Fruit fly (Drosophila melanogaster) whole organism, embryonic: ENCODE data around the gene CG43062.

Experiments
- Adf1 ChIP-seq: fragments of 200-800 bp; sonication (Bioruptor generic); IDR thresholded peaks from 2 replicates; pipeline ENCODE4 v1.3.6; 2022; ENCODE audit warnings: missing biosample characterization, missing genetic modification characterization
- Bgb ChIP-seq: fragments of 200-800 bp; sonication (Bioruptor generic); IDR thresholded peaks from 2 replicates; pipeline ENCODE4 v1.3.6; 2022; ENCODE audit warnings: missing biosample characterization, missing genetic modification characterization; ENCODE audit not compliant: partially characterized antibody
- C15 ChIP-seq: fragments of 200-800 bp; sonication (Bioruptor generic); IDR thresholded peaks from 3 replicates; pipeline ENCODE4 v1.3.6; 2022; ENCODE audit warnings: missing biosample characterization, missing genetic modification characterization
- CG10209 ChIP-seq: fragments of 200-800 bp; sonication (Bioruptor generic); optimal IDR thresholded peaks from 3 replicates; lab custom pipeline; 2017; ENCODE audit warnings: missing biosample characterization, mild to moderate bottlenecking, missing genetic modification characterization, missing genetic modification reagents
- CG10267 ChIP-seq: fragments of 200-800 bp; sonication (Bioruptor generic); optimal IDR thresholded peaks from 2 replicates; lab custom pipeline; 2018; ENCODE audit warnings: missing biosample characterization, mild to moderate bottlenecking, missing genetic modification characterization, moderate library complexity
- CG1233 ChIP-seq: fragments of 200-800 bp; sonication (Bioruptor generic); optimal IDR thresholded peaks from 4 replicates; lab custom pipeline; 2018; ENCODE audit warnings: missing biosample characterization, mild to moderate bottlenecking, missing genetic modification characterization
- CG13123 ChIP-seq: fragments of 200-800 bp; sonication (Bioruptor generic); optimal IDR thresholded peaks from 2 replicates; lab custom pipeline; 2016; ENCODE audit warnings: missing biosample characterization, missing genetic modification characterization
- CG13287 ChIP-seq: fragments of 200-800 bp; sonication (Bioruptor generic); IDR thresholded peaks from 2 replicates; pipeline ENCODE4 v1.3.6; 2022; ENCODE audit warnings: missing biosample characterization, missing genetic modification characterization; ENCODE audit not compliant: partially characterized antibody
- CG17612 ChIP-seq: fragments of 200-800 bp; sonication (Bioruptor generic); IDR thresholded peaks from 2 replicates; pipeline ENCODE4 v1.3.6; 2022; ENCODE audit warnings: missing biosample characterization, missing genetic modification characterization
- CG2116 ChIP-seq: fragments of 200-800 bp; sonication (Bioruptor generic); optimal IDR thresholded peaks from 3 replicates; lab custom pipeline; 2018; ENCODE audit warnings: missing biosample characterization, mild to moderate bottlenecking, missing genetic modification characterization
- CG2199 ChIP-seq: fragments of 200-800 bp; sonication (Bioruptor generic); IDR thresholded peaks from 3 replicates; pipeline ENCODE4 v1.3.6; 2022; ENCODE audit warnings: missing biosample characterization, missing genetic modification characterization
- CG30403 ChIP-seq: fragments of 200-800 bp; sonication (Bioruptor generic); optimal IDR thresholded peaks from 3 replicates; lab custom pipeline; 2016; ENCODE audit warnings: missing biosample characterization, missing genetic modification characterization
- CG31441 ChIP-seq: fragments of 200-800 bp; sonication (Bioruptor generic); IDR thresholded peaks from 2 replicates; pipeline ENCODE4 v1.3.6; 2022; ENCODE audit warnings: missing biosample characterization, missing genetic modification characterization
- CG33213 ChIP-seq: fragments of 200-800 bp; sonication (Bioruptor generic); optimal IDR thresholded peaks from 3 replicates; lab custom pipeline; 2016; ENCODE audit warnings: missing biosample characterization, missing genetic modification characterization
- CG4424 ChIP-seq: fragments of 200-800 bp; sonication (Bioruptor generic); optimal IDR thresholded peaks from 3 replicates; lab custom pipeline; 2016; ENCODE audit warnings: missing biosample characterization, missing genetic modification characterization
- CG6683 ChIP-seq: fragments of 200-800 bp; sonication (Bioruptor generic); optimal IDR thresholded peaks from 2 replicates; lab custom pipeline; 2017; ENCODE audit warnings: missing biosample characterization, mild to moderate bottlenecking, missing genetic modification characterization, missing genetic modification reagents
- CG6854 ChIP-seq: fragments of 200-800 bp; sonication (Bioruptor generic); optimal IDR thresholded peaks from 3 replicates; lab custom pipeline; 2017; ENCODE audit warnings: missing biosample characterization, mild to moderate bottlenecking, missing genetic modification characterization
- CG7987 ChIP-seq: fragments of 200-800 bp; sonication (Bioruptor generic); optimal IDR thresholded peaks from 2 replicates; lab custom pipeline; 2018; ENCODE audit warnings: missing biosample characterization, mild to moderate bottlenecking, missing genetic modification characterization, moderate library complexity
- CG8359 ChIP-seq: fragments of 200-800 bp; sonication (Bioruptor generic); optimal IDR thresholded peaks from 2 replicates; lab custom pipeline; 2017; ENCODE audit warnings: missing biosample characterization, mild to moderate bottlenecking, missing genetic modification characterization, borderline replicate concordance
- CG9215 ChIP-seq: fragments of 200-800 bp; sonication (Bioruptor generic); IDR thresholded peaks from 2 replicates; pipeline ENCODE4 v1.3.6; 2022; ENCODE audit warnings: missing biosample characterization, missing genetic modification characterization
- CG9932 ChIP-seq: fragments of 200-800 bp; sonication (Bioruptor generic); IDR thresholded peaks from 2 replicates; pipeline ENCODE4 v1.3.6; 2022; ENCODE audit warnings: missing biosample characterization, missing genetic modification characterization
- H15 ChIP-seq: fragments of 200-800 bp; sonication (Bioruptor generic); IDR thresholded peaks from 3 replicates; pipeline ENCODE4 v1.3.6; 2022; ENCODE audit warnings: missing biosample characterization, missing genetic modification characterization
- HLH54F ChIP-seq: fragments of 200-800 bp; sonication (Bioruptor generic); optimal IDR thresholded peaks from 3 replicates; lab custom pipeline; 2016; ENCODE audit warnings: missing biosample characterization, missing genetic modification characterization
- Hey ChIP-seq: fragments of 200-800 bp; sonication (Bioruptor generic); optimal IDR thresholded peaks from 3 replicates; lab custom pipeline; 2018; ENCODE audit warnings: missing biosample characterization, mild to moderate bottlenecking, missing genetic modification characterization
- HmgZ ChIP-seq: fragments of 200-800 bp; sonication (Bioruptor generic); optimal IDR thresholded peaks from 2 replicates; lab custom pipeline; 2018; ENCODE audit warnings: missing biosample characterization, mild to moderate bottlenecking, missing genetic modification characterization
- Hr39 ChIP-seq: fragments of >200 bp; optimal IDR thresholded peaks from 2 replicates; lab custom pipeline; 2017
- NK7.1 ChIP-seq: fragments of 200-800 bp; sonication (Bioruptor generic); optimal IDR thresholded peaks from 3 replicates; lab custom pipeline; 2016; ENCODE audit warnings: missing biosample characterization, missing genetic modification characterization
- Nf-YB ChIP-seq: fragments of 200-800 bp; sonication (Bioruptor generic); optimal IDR thresholded peaks from 3 replicates; lab custom pipeline; 2019; ENCODE audit warnings: missing biosample characterization, mild to moderate bottlenecking, missing genetic modification characterization, moderate library complexity
- Xrp1 ChIP-seq: fragments of 200-800 bp; sonication (Bioruptor generic); IDR thresholded peaks from 2 replicates; pipeline ENCODE4 v1.3.6; 2022; ENCODE audit warnings: missing biosample characterization, missing genetic modification characterization
- ase ChIP-seq: fragments of 200-800 bp; sonication (Bioruptor generic); IDR thresholded peaks from 3 replicates; pipeline ENCODE4 v1.3.6; 2022; ENCODE audit warnings: missing biosample characterization, missing genetic modification characterization
- ash1 ChIP-seq: fragments of 200-800 bp; sonication (Bioruptor generic); optimal IDR thresholded peaks from 2 replicates; lab custom pipeline; 2018; ENCODE audit warnings: missing biosample characterization, mild to moderate bottlenecking, missing genetic modification characterization
- cg ChIP-seq: fragments of 200-800 bp; sonication (Bioruptor generic); optimal IDR thresholded peaks from 3 replicates; lab custom pipeline; 2019; ENCODE audit warnings: missing biosample characterization, mild to moderate bottlenecking, missing genetic modification characterization, moderate library complexity
- crol ChIP-seq: fragments of 200-800 bp; sonication (Bioruptor generic); IDR thresholded peaks from 2 replicates; pipeline ENCODE4 v1.3.6; 2022; ENCODE audit warnings: missing biosample characterization, missing genetic modification characterization
- dan ChIP-seq: fragments of 200-800 bp; sonication (Bioruptor generic); IDR thresholded peaks from 2 replicates; pipeline ENCODE4 v1.3.6; 2022; ENCODE audit warnings: missing biosample characterization, missing genetic modification characterization
- danr ChIP-seq: fragments of 200-800 bp; sonication (Bioruptor generic); IDR thresholded peaks from 2 replicates; pipeline ENCODE4 v1.3.6; 2022; ENCODE audit warnings: missing biosample characterization, missing genetic modification characterization
- disco-r ChIP-seq: fragments of 200-800 bp; sonication (Bioruptor generic); optimal IDR thresholded peaks from 2 replicates; lab custom pipeline; 2016; ENCODE audit warnings: missing biosample characterization, missing genetic modification characterization
- esg ChIP-seq: fragments of 200-800 bp; sonication (Bioruptor generic); conservative IDR thresholded peaks from 2 replicates; pipeline ENCODE4 v1.3.6; 2022; ENCODE audit warnings: missing biosample characterization, missing genetic modification characterization
- fd102C ChIP-seq: fragments of 200-800 bp; sonication (Bioruptor generic); optimal IDR thresholded peaks from 2 replicates; lab custom pipeline; 2018; ENCODE audit warnings: missing biosample characterization, mild to moderate bottlenecking, missing genetic modification characterization, moderate library complexity
- fd64A ChIP-seq: fragments of 200-800 bp; sonication (Bioruptor generic); optimal IDR thresholded peaks from 3 replicates; lab custom pipeline; 2018; ENCODE audit warnings: missing biosample characterization, mild to moderate bottlenecking, missing genetic modification characterization
- h ChIP-seq: fragments of >200 bp; optimal IDR thresholded peaks from 2 replicates; lab custom pipeline; 2017
- her ChIP-seq: fragments of 200-800 bp; sonication (Bioruptor generic); optimal IDR thresholded peaks from 2 replicates; lab custom pipeline; 2016; ENCODE audit warnings: missing biosample characterization, missing genetic modification characterization
- lab ChIP-seq: fragments of 200-800 bp; sonication (Bioruptor generic); optimal IDR thresholded peaks from 3 replicates; lab custom pipeline; 2017; ENCODE audit warnings: missing biosample characterization, missing genetic modification characterization, mild to moderate bottlenecking, moderate library complexity, missing genetic modification reagents
- nau ChIP-seq: fragments of 200-800 bp; sonication (Bioruptor generic); optimal IDR thresholded peaks from 3 replicates; lab custom pipeline; 2017; ENCODE audit warnings: missing biosample characterization, mild to moderate bottlenecking, missing genetic modification characterization, missing genetic modification reagents
- nmo ChIP-seq: fragments of 200-800 bp; sonication (Bioruptor generic); optimal IDR thresholded peaks from 2 replicates; lab custom pipeline; 2018; ENCODE audit warnings: missing biosample characterization, mild to moderate bottlenecking, missing genetic modification characterization, moderate library complexity
- schlank ChIP-seq: fragments of 200-800 bp; sonication (Bioruptor generic); optimal IDR thresholded peaks from 2 replicates; lab custom pipeline; 2018; ENCODE audit warnings: missing biosample characterization, mild to moderate bottlenecking, missing genetic modification characterization
- sd ChIP-seq: fragments of 200-800 bp; sonication (Bioruptor generic); optimal IDR thresholded peaks from 3 replicates; lab custom pipeline; 2018; ENCODE audit warnings: missing biosample characterization, mild to moderate bottlenecking, missing genetic modification characterization, moderate library complexity
- sens ChIP-seq: fragments of 200-800 bp; sonication (Bioruptor generic); peaks from one replicate; lab custom pipeline; 2016; ENCODE audit warnings: missing biosample characterization, missing genetic modification characterization
- sima ChIP-seq: fragments of 200-800 bp; sonication (Bioruptor generic); optimal IDR thresholded peaks from 2 replicates; lab custom pipeline; 2016; ENCODE audit warnings: missing biosample characterization, missing genetic modification characterization
- sqz ChIP-seq: fragments of 200-800 bp; sonication (Bioruptor generic); optimal IDR thresholded peaks from 3 replicates; lab custom pipeline; 2018; ENCODE audit warnings: missing biosample characterization, mild to moderate bottlenecking, missing genetic modification characterization
- tio ChIP-seq: fragments of 200-800 bp; sonication (Bioruptor generic); optimal IDR thresholded peaks from 2 replicates; lab custom pipeline; 2017; ENCODE audit warnings: missing biosample characterization, missing genetic modification characterization, inconsistent platforms
- trh ChIP-seq: fragments of 200-800 bp; sonication (Bioruptor generic); optimal IDR thresholded peaks from 2 replicates; lab custom pipeline; 2016; ENCODE audit warnings: missing biosample characterization, missing genetic modification characterization
- yki ChIP-seq: fragments of >200 bp; optimal IDR thresholded peaks from 3 replicates; lab custom pipeline; 2018
- zen2 ChIP-seq: fragments of 200-800 bp; sonication (Bioruptor generic); IDR thresholded peaks from 3 replicates; pipeline ENCODE4 v1.3.6; 2022; ENCODE audit warnings: missing biosample characterization, missing genetic modification characterization; ENCODE audit not compliant: partially characterized antibody

CG43062 gene

dm6 chr3R:11796780-11797179 is 46.6 kb downstream of the CG43062 start, which contains the start of gene Sbf (continued):
- TF ChIP-seq esg (GFP tag; lab: Robert Waterston, UW) (no peak), nau (GFP tag; lab: Kevin White, UChicago) (no peak), Nf-YB (GFP tag; lab: Kevin White, UChicago) (no peak), CG30403 (peak; percentile 33), CG17612 (no peak), H15 (GFP tag; lab: Robert Waterston, UW) (no peak), CG1233 (GFP tag; lab: Kevin White, UChicago) (no peak), CG13123 (GFP tag; lab: Kevin White, UChicago) (no peak), danr (no peak), Hey (tag; lab: Kevin White, UChicago) (no peak), HmgZ (tag; lab: Kevin White, UChicago) (peak; percentile 66), CG2116 (GFP tag; lab: Kevin White, UChicago) (peak; percentile 93), lab (no peak), CG6854 (GFP tag; lab: Kevin White, UChicago) (no peak), schlank (tag; lab: Kevin White, UChicago) (no peak), CG9932 (GFP tag; lab: Robert Waterston, UW) (no peak), CG13287 (GFP tag; lab: Robert Waterston, UW) (peak; percentile 92), CG31441 (GFP tag; lab: Robert Waterston, UW) (no peak), fd64A (GFP tag; lab: Kevin White, UChicago) (no peak), Adf1 (no peak), yki (lab: Kevin White, UChicago) (no peak), CG7987 (GFP tag; lab: Kevin White, UChicago) (peak; percentile 15), disco-r (GFP tag; lab: Kevin White, UChicago) (no peak), Bgb (GFP tag; lab: Robert Waterston, UW) (peak; percentile 87), sima (GFP tag; lab: Kevin White, UChicago) (no peak), fd102C (GFP tag; lab: Kevin White, UChicago) (no peak), h (no peak), nmo (GFP tag; lab: Kevin White, UChicago) (peak; percentile 39), sqz (GFP tag; lab: Kevin White, UChicago) (no peak), cg (no peak), C15 (GFP tag; lab: Robert Waterston, UW) (no peak), CG33213 (GFP tag; lab: Kevin White, UChicago) (peak; percentile 49), tio (GFP tag; lab: Kevin White, UChicago) (no peak), dan (GFP tag; lab: Robert Waterston, UW) (no peak), ash1 (GFP tag; lab: Kevin White, UChicago) (no peak), trh (GFP tag; lab: Kevin White, UChicago) (no peak), NK7.1 (GFP tag; lab: Kevin White, UChicago) (no peak), CG10209 (GFP tag; lab: Kevin White, UChicago) (no peak), CG6683 (no peak), sd (tag; lab: Kevin White, UChicago) (no peak), her (GFP tag; lab: Kevin White, UChicago) (no peak), HLH54F (no peak), crol (GFP tag; lab: Robert Waterston, UW) (no peak), CG4424 (GFP tag; lab: Kevin White, UChicago) (no peak), CG10267 (tag; lab: Kevin White, UChicago) (peak; percentile 98), CG2199 (GFP tag; lab: Robert Waterston, UW) (no peak), zen2 (peak; percentile 66; the same call in 2 of the 3 replicates), Xrp1 (no peak), ase (GFP tag; lab: Robert Waterston, UW) (no peak), sens (GFP tag; lab: Kevin White, UChicago) (peak; percentile 63), Hr39 (no peak), CG9215 (no peak), CG8359 (GFP tag; lab: Kevin White, UChicago) (no peak)
